Worm (Caenorhabditis elegans) whole organism, L1 larva: ENCODE data around the gene K08A2.2.
A peak's percentile ranks its signal among the peaks of the same experiment; 100 is the strongest.

Experiments
- C34B4.2 ChIP-seq: sonication (generic microtip); optimal IDR thresholded peaks from 2 replicates; lab custom pipeline; 2017; ENCODE audit warnings: mild to moderate bottlenecking, missing genetic modification characterization, missing compliant biosample characterization
- F16B12.6 ChIP-seq: fragments of 150-350 bp; optimal IDR thresholded peaks from 2 replicates; lab custom pipeline; 2014; ENCODE audit warnings: missing biosample characterization, missing genetic modification characterization
- aha-1 ChIP-seq: fragments of 150-350 bp; optimal IDR thresholded peaks from 2 replicates; lab custom pipeline; 2014; ENCODE audit warnings: missing biosample characterization, missing genetic modification characterization
- alr-1 ChIP-seq: fragments of 200-800 bp; sonication (Bioruptor generic); optimal IDR thresholded peaks from 2 replicates; lab custom pipeline; 2018; ENCODE audit warnings: borderline replicate concordance, mild to moderate bottlenecking, missing genetic modification characterization, missing compliant biosample characterization
- blmp-1 ChIP-seq: fragments of 150-350 bp; optimal IDR thresholded peaks from 2 replicates; lab custom pipeline; 2014; ENCODE audit warnings: missing biosample characterization, missing genetic modification characterization
- ceh-82 ChIP-seq, 3 experiments: fragments of 150-350 bp in 1 of 3; sonication (generic microtip) in 2 of 3; optimal IDR thresholded peaks; 2 replicates each; lab custom pipeline; 2014 to 2017; ENCODE audit warnings: missing biosample characterization in 3 of 3, missing genetic modification characterization in 3 of 3
- ces-1 ChIP-seq: fragments of 150-350 bp; optimal IDR thresholded peaks from 2 replicates; lab custom pipeline; 2014; ENCODE audit warnings: missing biosample characterization, missing genetic modification reagents, missing genetic modification characterization
- dsc-1 ChIP-seq: sonication (generic microtip); optimal IDR thresholded peaks from 2 replicates; lab custom pipeline; 2016; ENCODE audit warnings: mild to moderate bottlenecking, missing genetic modification characterization, missing compliant biosample characterization
- efl-1 ChIP-seq, 4 experiments: fragments of 150-350 bp; optimal IDR thresholded peaks in 3 of 4; peaks in 1 of 4; 1 replicate in 1 of 4; 2 replicates in 3 of 4; lab custom pipeline; 2014; ENCODE audit warnings: missing biosample characterization in 2 of 4, missing genetic modification characterization in 2 of 4, missing genetic modification reagents in 2 of 4
- egl-13 ChIP-seq: sonication (generic microtip); optimal IDR thresholded peaks from 2 replicates; lab custom pipeline; 2016; ENCODE audit warnings: missing genotype, missing genetic modification reagents, missing genetic modification characterization, missing compliant biosample characterization
- elt-2 ChIP-seq: sonication (generic microtip); optimal IDR thresholded peaks from 2 replicates; lab custom pipeline; 2016; ENCODE audit warnings: missing genetic modification characterization, mild to moderate bottlenecking, inconsistent platforms, missing compliant biosample characterization, missing genetic modification reagents
- ets-5 ChIP-seq: fragments of 200-800 bp; sonication (Bioruptor generic); IDR thresholded peaks from 2 replicates; pipeline ENCODE4 v1.3.6; 2022; ENCODE audit warnings: missing genetic modification characterization, missing compliant biosample characterization
- fkh-4 ChIP-seq: sonication (generic microtip); optimal IDR thresholded peaks from 2 replicates; lab custom pipeline; 2016; ENCODE audit warnings: missing compliant biosample characterization, missing genetic modification characterization, borderline replicate concordance
- grh-1 ChIP-seq: fragments of 200-800 bp; sonication (Bioruptor generic); IDR thresholded peaks from 2 replicates; pipeline ENCODE4 v1.3.6; 2022; ENCODE audit warnings: missing genetic modification reagents, missing genetic modification characterization, missing compliant biosample characterization
- hlh-17 ChIP-seq: fragments of 200-800 bp; sonication (Bioruptor generic); optimal IDR thresholded peaks from 2 replicates; lab custom pipeline; 2018; ENCODE audit warnings: missing genetic modification characterization, mild to moderate bottlenecking, missing compliant biosample characterization, moderate library complexity, borderline replicate concordance
- irx-1 ChIP-seq: sonication (generic microtip); optimal IDR thresholded peaks from 2 replicates; lab custom pipeline; 2016; ENCODE audit warnings: missing genetic modification characterization, missing compliant biosample characterization
- isw-1 ChIP-seq: fragments of 200-800 bp; sonication (Bioruptor generic); IDR thresholded peaks from 2 replicates; pipeline ENCODE4 v1.3.6; 2022; ENCODE audit warnings: missing genetic modification characterization, missing compliant biosample characterization
- jun-1 ChIP-seq: fragments of 150-350 bp; optimal IDR thresholded peaks from 2 replicates; lab custom pipeline; 2014; ENCODE audit warnings: missing biosample characterization, missing genetic modification reagents, missing genetic modification characterization
- lin-14 ChIP-seq: fragments of 200-800 bp; sonication (Bioruptor generic); optimal IDR thresholded peaks from 2 replicates; lab custom pipeline; 2018; ENCODE audit warnings: mild to moderate bottlenecking, missing genetic modification characterization, moderate library complexity, missing compliant biosample characterization
- lin-15B ChIP-seq: fragments of 150-350 bp; sonication (generic microtip); optimal IDR thresholded peaks from 3 replicates; lab custom pipeline; 2014; ENCODE audit warnings: missing biosample characterization, missing genetic modification characterization
- lir-3 ChIP-seq: sonication (generic microtip); optimal IDR thresholded peaks from 2 replicates; lab custom pipeline; 2016; ENCODE audit warnings: mild to moderate bottlenecking, missing genetic modification characterization, moderate library complexity, missing compliant biosample characterization; ENCODE audit not compliant: poor library complexity
- mab-9 ChIP-seq: fragments of 200-800 bp; sonication (Bioruptor generic); IDR thresholded peaks from 2 replicates; pipeline ENCODE4 v1.3.6; 2022; ENCODE audit warnings: missing genetic modification reagents, missing genetic modification characterization, missing compliant biosample characterization
- nhr-11 ChIP-seq: fragments of 150-350 bp; optimal IDR thresholded peaks from 2 replicates; lab custom pipeline; 2014; ENCODE audit warnings: missing biosample characterization, missing genetic modification characterization
- nhr-28 ChIP-seq: fragments of 150-350 bp; optimal IDR thresholded peaks from 2 replicates; lab custom pipeline; 2014; ENCODE audit warnings: missing biosample characterization, missing genetic modification characterization
- nhr-47 ChIP-seq: sonication (generic microtip); optimal IDR thresholded peaks from 2 replicates; lab custom pipeline; 2016; ENCODE audit warnings: mild to moderate bottlenecking, missing genetic modification characterization, moderate library complexity, missing compliant biosample characterization
- nhr-76 ChIP-seq: sonication (generic microtip); optimal IDR thresholded peaks from 2 replicates; lab custom pipeline; 2017; ENCODE audit warnings: missing biosample characterization, missing genetic modification characterization
- nhr-77 ChIP-seq: fragments of 150-350 bp; optimal IDR thresholded peaks from 2 replicates; lab custom pipeline; 2014; ENCODE audit warnings: missing biosample characterization, missing genetic modification characterization
- nhr-85 ChIP-seq: sonication (generic microtip); peaks from one replicate; lab custom pipeline; 2016; ENCODE audit warnings: missing genetic modification characterization, inconsistent platforms, missing compliant biosample characterization
- pax-3 ChIP-seq: fragments of 200-800 bp; sonication (Bioruptor generic); optimal IDR thresholded peaks from 2 replicates; lab custom pipeline; 2018; ENCODE audit warnings: mild to moderate bottlenecking, missing genetic modification characterization, moderate library complexity, missing compliant biosample characterization
- rnt-1 ChIP-seq: sonication (generic microtip); optimal IDR thresholded peaks from 2 replicates; lab custom pipeline; 2016; ENCODE audit warnings: mild to moderate bottlenecking, missing genetic modification characterization, moderate library complexity, missing compliant biosample characterization
- snpc-4 ChIP-seq: fragments of 150-350 bp; optimal IDR thresholded peaks from 2 replicates; lab custom pipeline; 2014; ENCODE audit warnings: missing biosample characterization, missing genetic modification characterization
- sox-4 ChIP-seq: sonication (generic microtip); optimal IDR thresholded peaks from 2 replicates; lab custom pipeline; 2016; ENCODE audit warnings: missing genetic modification characterization, missing compliant biosample characterization
- sptf-1 ChIP-seq: fragments of 150-350 bp; optimal IDR thresholded peaks from 2 replicates; lab custom pipeline; 2014; ENCODE audit warnings: missing biosample characterization, missing genetic modification characterization
- tlp-1 ChIP-seq: fragments of 150-350 bp; optimal IDR thresholded peaks from 2 replicates; lab custom pipeline; 2014; ENCODE audit warnings: missing biosample characterization, missing genetic modification characterization
- unc-86 ChIP-seq: sonication (generic microtip); optimal IDR thresholded peaks from 2 replicates; lab custom pipeline; 2016; ENCODE audit warnings: missing genetic modification characterization, missing compliant biosample characterization
- unc-98 ChIP-seq: fragments of 200-800 bp; sonication (Bioruptor generic); IDR thresholded peaks from 2 replicates; pipeline ENCODE4 v1.3.6; 2022; ENCODE audit warnings: missing genetic modification characterization, missing compliant biosample characterization
- ztf-4 ChIP-seq: fragments of 150-350 bp; optimal IDR thresholded peaks from 2 replicates; lab custom pipeline; 2014; ENCODE audit warnings: missing biosample characterization, missing genetic modification characterization

The K08A2.2 gene

DNA sequence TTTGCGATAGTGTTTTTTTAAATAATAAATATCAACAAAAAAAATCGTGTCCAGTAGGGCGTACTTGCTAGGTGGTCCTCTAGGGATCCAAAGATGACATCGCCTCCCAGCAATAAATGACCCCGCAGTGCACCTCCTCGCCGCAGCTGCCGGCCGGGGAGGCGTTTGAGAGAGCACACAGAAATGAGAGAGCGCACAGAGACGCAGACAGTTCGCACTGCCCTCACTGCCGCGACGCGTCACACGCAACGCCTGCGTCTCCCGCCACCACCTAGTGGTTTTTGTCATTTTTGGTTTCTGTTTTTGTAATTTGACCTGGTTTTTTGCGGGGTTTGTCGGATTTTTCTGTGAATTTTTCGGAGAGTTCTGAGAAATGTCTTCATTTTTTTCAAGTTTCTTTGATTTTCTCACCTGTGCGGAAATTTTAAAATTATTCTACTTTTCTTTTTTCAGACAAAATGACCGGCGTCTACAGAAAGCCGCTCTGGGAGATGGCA, 3.5 kb upstream of the K08A2.2 start, which contains the start of gene lido-7 (continued):
- no peak for TF ChIP-seq sox-4 (tag; lab: Kevin White, UChicago)
- TF ChIP-seq C34B4.2 (tag; lab: Kevin White, UChicago) = no peak
- no peak for TF ChIP-seq alr-1 (tag; lab: Kevin White, UChicago)
- peak; percentile 83 for TF ChIP-seq lin-14 (GFP tag; lab: Kevin White, UChicago)
- TF ChIP-seq irx-1 (tag; lab: Kevin White, UChicago) = peak; percentile 28
- TF ChIP-seq nhr-28 (tag; lab: Kevin White, UChicago) = no peak
- no peak for TF ChIP-seq nhr-77 (tag; lab: Kevin White, UChicago)
- peak; percentile 15 for TF ChIP-seq unc-86 (tag; lab: Kevin White, UChicago)
- TF ChIP-seq lin-15B (tag; lab: Kevin White, UChicago) = no peak
- TF ChIP-seq ets-5 (GFP tag; lab: Robert Waterston, UW) = no peak
- TF ChIP-seq nhr-11 (tag; lab: Kevin White, UChicago) = no peak
- TF ChIP-seq unc-98 (GFP tag; lab: Robert Waterston, UW) = 0 out of 2 replicates have a peak, but pooled peaks have one; percentile 17
- TF ChIP-seq jun-1 (tag; lab: Kevin White, UChicago) = peak; percentile 9

DNA sequence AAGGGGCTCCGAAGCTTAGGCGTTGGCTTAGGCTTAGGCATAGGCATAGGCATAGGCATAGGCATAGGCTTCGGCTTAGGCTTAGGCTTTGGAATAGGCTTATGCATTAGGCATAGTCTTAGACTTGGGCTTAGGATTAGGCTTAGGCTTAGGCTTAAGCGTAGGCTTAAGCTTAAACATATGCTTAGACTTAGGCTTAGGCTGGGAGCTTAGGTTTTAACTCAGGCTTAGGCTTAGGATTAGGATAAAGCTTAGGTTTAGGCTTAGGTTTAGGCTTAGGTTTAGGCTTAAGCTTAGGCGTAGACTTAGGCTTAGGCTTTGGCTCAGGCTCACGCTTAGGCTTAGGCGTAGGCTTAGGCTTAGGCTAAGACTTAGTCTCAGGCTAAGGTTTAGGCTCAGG, 1.3 kb upstream of the K08A2.2 start:
- TF ChIP-seq ztf-4 (tag; lab: Kevin White, UChicago) = no peak
- no peak for TF ChIP-seq efl-1 (optimal IDR thresholded peaks at IDR 0.05; lab: Kevin White, UChicago)
- peak in 1 of 2 experiments; percentile 29 for TF ChIP-seq efl-1 (GFP tag; optimal IDR thresholded peaks at IDR 0.05 in 1 of 2; lab: Kevin White, UChicago)
- TF ChIP-seq F16B12.6 = no peak
- no peak for TF ChIP-seq pax-3 (tag; lab: Kevin White, UChicago)
- no peak for TF ChIP-seq grh-1 (GFP tag; lab: Robert Waterston, UW)
- TF ChIP-seq, all 84 proteins: peak for 1

DNA sequence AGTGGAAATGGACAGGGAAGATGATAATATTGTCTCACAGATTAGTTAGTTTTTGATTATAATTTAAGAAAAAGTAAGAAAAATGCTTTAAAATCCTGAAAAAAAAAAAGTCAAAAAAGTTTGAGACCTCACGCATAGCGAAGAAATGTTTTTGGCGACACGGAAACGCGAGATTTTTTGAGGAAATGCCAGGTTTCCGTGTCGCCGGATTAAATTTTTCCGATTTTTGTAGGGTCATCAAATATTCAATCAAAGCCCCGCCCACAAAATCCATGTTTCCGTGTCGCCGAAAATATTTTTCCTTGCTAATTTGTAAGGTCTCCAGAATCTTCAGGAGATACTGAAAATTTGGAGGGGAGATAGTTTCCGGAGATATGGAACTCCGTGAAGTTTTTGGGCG, 895 bp downstream of the K08A2.2 start:
- no peak for TF ChIP-seq blmp-1 (tag; lab: Kevin White, UChicago)
- TF ChIP-seq fkh-4 (tag; lab: Kevin White, UChicago) = peak; percentile 21
- TF ChIP-seq efl-1 (optimal IDR thresholded peaks at IDR 0.05; lab: Kevin White, UChicago) = no peak
- TF ChIP-seq efl-1 (GFP tag; optimal IDR thresholded peaks at IDR 0.05 in 1 of 2; lab: Kevin White, UChicago) = peak in 1 of 2 experiments; percentile 72
- TF ChIP-seq isw-1 (GFP tag; lab: Robert Waterston, UW) = peak; percentile 27
- no peak for TF ChIP-seq sptf-1 (tag; lab: Kevin White, UChicago)
- peak; percentile 40 for TF ChIP-seq rnt-1 (tag; lab: Kevin White, UChicago)
- no peak for TF ChIP-seq tlp-1 (tag; lab: Kevin White, UChicago)
- peak; percentile 33 for TF ChIP-seq egl-13 (tag; lab: Kevin White, UChicago)
- TF ChIP-seq unc-98 (GFP tag; lab: Robert Waterston, UW) = peak; percentile 62
- TF ChIP-seq lir-3 (tag; lab: Kevin White, UChicago) = peak; percentile 56
- TF ChIP-seq ceh-82 (tag; optimal IDR thresholded peaks at IDR 0.05; lab: Kevin White, UChicago) = no peak
- TF ChIP-seq ces-1 (GFP tag; lab: Kevin White, UChicago) = no peak
- TF ChIP-seq mab-9 (GFP tag; lab: Robert Waterston, UW) = no peak
- no peak for TF ChIP-seq sox-4 (tag; lab: Kevin White, UChicago)
- peak; percentile 8 for TF ChIP-seq nhr-47
- TF ChIP-seq nhr-85 = peak; percentile 44
- no peak for TF ChIP-seq dsc-1 (tag; lab: Kevin White, UChicago)
- TF ChIP-seq snpc-4 = no peak
- TF ChIP-seq nhr-77 (tag; lab: Kevin White, UChicago) = no peak
- no peak for TF ChIP-seq elt-2 (tag; lab: Kevin White, UChicago)
- no peak for TF ChIP-seq aha-1 (tag; lab: Kevin White, UChicago)
- no peak for TF ChIP-seq hlh-17
- no peak for TF ChIP-seq C34B4.2 (tag; lab: Kevin White, UChicago)
- TF ChIP-seq nhr-76 = no peak
- no peak for TF ChIP-seq lin-15B (tag; lab: Kevin White, UChicago)
- no peak for TF ChIP-seq ets-5 (GFP tag; lab: Robert Waterston, UW)
- no peak for TF ChIP-seq lin-14 (GFP tag; lab: Kevin White, UChicago)
- TF ChIP-seq, all 84 proteins: peak for 9
